Fruit fly (Drosophila melanogaster) whole organism, embryonic: Measurements from ENCODE around the gene CG14960.
A peak's percentile ranks its signal among the peaks of the same experiment; 100 is the strongest.

Experiments
- Atf-2 ChIP-seq: fragments of 200-800 bp; sonication (Bioruptor generic); optimal IDR thresholded peaks from 2 replicates; lab custom pipeline; 2016; ENCODE audit warnings: missing biosample characterization, missing genetic modification characterization
- CG12219 ChIP-seq: fragments of 200-800 bp; sonication (Bioruptor generic); optimal IDR thresholded peaks from 3 replicates; lab custom pipeline; 2018; ENCODE audit warnings: missing biosample characterization, mild to moderate bottlenecking, missing genetic modification characterization
- CG12659 ChIP-seq: fragments of 200-800 bp; sonication (Bioruptor generic); optimal IDR thresholded peaks from 3 replicates; lab custom pipeline; 2017; ENCODE audit warnings: mild to moderate bottlenecking, missing biosample characterization, missing genetic modification reagents, missing genetic modification characterization
- CG13424 ChIP-seq: fragments of 200-800 bp; sonication (Bioruptor generic); optimal IDR thresholded peaks from 2 replicates; lab custom pipeline; 2019; ENCODE audit warnings: missing biosample characterization, mild to moderate bottlenecking, missing genetic modification characterization, moderate library complexity
- CG13624 ChIP-seq: fragments of 200-800 bp; sonication (Bioruptor generic); optimal IDR thresholded peaks from 2 replicates; lab custom pipeline; 2016; ENCODE audit warnings: missing biosample characterization, missing genetic modification characterization
- CG15011 ChIP-seq: fragments of 200-800 bp; sonication (Bioruptor generic); optimal IDR thresholded peaks from 3 replicates; lab custom pipeline; 2018; ENCODE audit warnings: missing biosample characterization, mild to moderate bottlenecking, missing genetic modification characterization
- CG2202 ChIP-seq: fragments of 200-800 bp; sonication (Bioruptor generic); optimal IDR thresholded peaks from 2 replicates; lab custom pipeline; 2018; ENCODE audit warnings: missing biosample characterization, mild to moderate bottlenecking, missing genetic modification characterization
- CG3281 ChIP-seq: fragments of 200-800 bp; sonication (Bioruptor generic); optimal IDR thresholded peaks from 3 replicates; lab custom pipeline; 2017; ENCODE audit warnings: missing biosample characterization, mild to moderate bottlenecking, missing genetic modification characterization
- CG3838 ChIP-seq: fragments of 200-800 bp; sonication (Bioruptor generic); optimal IDR thresholded peaks from 3 replicates; lab custom pipeline; 2016; ENCODE audit warnings: missing biosample characterization, missing genetic modification characterization
- CG4424 ChIP-seq: fragments of 200-800 bp; sonication (Bioruptor generic); optimal IDR thresholded peaks from 3 replicates; lab custom pipeline; 2016; ENCODE audit warnings: missing biosample characterization, missing genetic modification characterization
- CG4617 ChIP-seq: fragments of 200-800 bp; sonication (Bioruptor generic); optimal IDR thresholded peaks from 3 replicates; lab custom pipeline; 2016; ENCODE audit warnings: missing biosample characterization, missing genetic modification characterization, borderline replicate concordance
- CG5953 ChIP-seq: fragments of 200-800 bp; sonication (Bioruptor generic); IDR thresholded peaks from 2 replicates; pipeline ENCODE4 v1.3.6; 2022; ENCODE audit warnings: missing biosample characterization, missing genetic modification characterization
- CG8290 ChIP-seq, 3 experiments: fragments of 200-800 bp; sonication (Bioruptor generic); optimal IDR thresholded peaks; 2 replicates each; lab custom pipeline; 2016 to 2019; ENCODE audit warnings: missing biosample characterization in 3 of 3, missing genetic modification characterization in 3 of 3, mild to moderate bottlenecking in 2 of 3, moderate library complexity in 1 of 3
- CG8359 ChIP-seq: fragments of 200-800 bp; sonication (Bioruptor generic); optimal IDR thresholded peaks from 2 replicates; lab custom pipeline; 2017; ENCODE audit warnings: missing biosample characterization, mild to moderate bottlenecking, missing genetic modification characterization, borderline replicate concordance
- CG9215 ChIP-seq: fragments of 200-800 bp; sonication (Bioruptor generic); IDR thresholded peaks from 2 replicates; pipeline ENCODE4 v1.3.6; 2022; ENCODE audit warnings: missing biosample characterization, missing genetic modification characterization
- D ChIP-seq, 2 experiments: fragments of 200-800 bp in 1 of 2; fragments of >200 bp in 1 of 2; sonication (Bioruptor generic) in 1 of 2; optimal IDR thresholded peaks; 2 replicates in 1 of 2; 3 replicates in 1 of 2; lab custom pipeline; 2017; ENCODE audit warnings: mild to moderate bottlenecking in 1 of 2, missing biosample characterization in 1 of 2, missing genetic modification characterization in 1 of 2, missing genetic modification reagents in 1 of 2
- GATAe ChIP-seq: fragments of 200-800 bp; sonication (Bioruptor generic); conservative IDR thresholded peaks from 2 replicates; pipeline ENCODE4 v1.3.6; 2022; ENCODE audit warnings: missing biosample characterization, missing genetic modification characterization
- Jarid2 ChIP-seq: fragments of 200-800 bp; sonication (Bioruptor generic); optimal IDR thresholded peaks from 3 replicates; lab custom pipeline; 2017; ENCODE audit warnings: mild to moderate bottlenecking, missing biosample characterization, missing genetic modification reagents, missing genetic modification characterization
- NC2β ChIP-seq: fragments of 200-800 bp; sonication (Bioruptor generic); optimal IDR thresholded peaks from 2 replicates; lab custom pipeline; 2016; ENCODE audit warnings: missing biosample characterization, missing genetic modification characterization
- ara ChIP-seq: fragments of 200-800 bp; sonication (Bioruptor generic); IDR thresholded peaks from 2 replicates; pipeline ENCODE4 v1.3.6; 2022; ENCODE audit warnings: missing biosample characterization, missing genetic modification characterization
- dysf ChIP-seq: fragments of 200-800 bp; sonication (Bioruptor generic); IDR thresholded peaks from 3 replicates; pipeline ENCODE4 v1.3.6; 2022; ENCODE audit warnings: missing biosample characterization, missing genetic modification characterization
- exex ChIP-seq: fragments of 200-800 bp; sonication (Bioruptor generic); optimal IDR thresholded peaks from 4 replicates; lab custom pipeline; 2018; ENCODE audit warnings: missing biosample characterization, mild to moderate bottlenecking, missing genetic modification characterization, moderate library complexity
- fd102C ChIP-seq: fragments of 200-800 bp; sonication (Bioruptor generic); optimal IDR thresholded peaks from 2 replicates; lab custom pipeline; 2018; ENCODE audit warnings: missing biosample characterization, mild to moderate bottlenecking, missing genetic modification characterization, moderate library complexity
- fd96Cb ChIP-seq: fragments of 200-800 bp; sonication (Bioruptor generic); optimal IDR thresholded peaks from 2 replicates; lab custom pipeline; 2018; ENCODE audit warnings: missing biosample characterization, mild to moderate bottlenecking, missing genetic modification characterization, moderate library complexity
- fru ChIP-seq: fragments of >200 bp; optimal IDR thresholded peaks from 2 replicates; lab custom pipeline; 2017
- gfzf ChIP-seq: fragments of 200-800 bp; sonication (Bioruptor generic); optimal IDR thresholded peaks from 2 replicates; lab custom pipeline; 2016; ENCODE audit warnings: missing biosample characterization, mild to moderate bottlenecking, missing genetic modification characterization, moderate library complexity
- grau ChIP-seq: fragments of 200-800 bp; optimal IDR thresholded peaks from 3 replicates; lab custom pipeline; 2019; ENCODE audit warnings: missing biosample characterization, mild to moderate bottlenecking, missing genetic modification characterization, moderate library complexity
- kni ChIP-seq: fragments of 200-800 bp; sonication (Bioruptor generic); optimal IDR thresholded peaks from 3 replicates; lab custom pipeline; 2017; ENCODE audit warnings: mild to moderate bottlenecking, missing biosample characterization, missing genetic modification reagents, missing genetic modification characterization
- lola ChIP-seq, 3 experiments: fragments of >200 bp in 2 of 3; fragments of 200-800 bp in 1 of 3; sonication (Bioruptor generic) in 1 of 3; optimal IDR thresholded peaks; 2 replicates each; lab custom pipeline; 2017 to 2019; ENCODE audit warnings: missing biosample characterization in 3 of 3, missing genetic modification characterization in 3 of 3, mild to moderate bottlenecking in 1 of 3, moderate library complexity in 1 of 3
- luna ChIP-seq: fragments of 200-800 bp; sonication (Bioruptor generic); optimal IDR thresholded peaks from 2 replicates; lab custom pipeline; 2016; ENCODE audit warnings: missing biosample characterization, missing genetic modification characterization
- pan ChIP-seq, 4 experiments: fragments of >200 bp in 3 of 4; fragments of 200-800 bp in 1 of 4; sonication (Bioruptor generic) in 1 of 4; optimal IDR thresholded peaks in 3 of 4; IDR thresholded peaks in 1 of 4; 2 replicates each; pipeline versions ENCODE4 v1.3.6 to Lab custom; 2017 to 2022; ENCODE audit warnings: missing biosample characterization in 2 of 4, missing genetic modification characterization in 2 of 4, mixed read lengths in 1 of 4
- run ChIP-seq: fragments of 200-800 bp; sonication (Bioruptor generic); optimal IDR thresholded peaks from 3 replicates; lab custom pipeline; 2018; ENCODE audit warnings: missing biosample characterization, mild to moderate bottlenecking, missing genetic modification characterization
- sd ChIP-seq: fragments of 200-800 bp; sonication (Bioruptor generic); optimal IDR thresholded peaks from 3 replicates; lab custom pipeline; 2018; ENCODE audit warnings: missing biosample characterization, mild to moderate bottlenecking, missing genetic modification characterization, moderate library complexity
- sr ChIP-seq: fragments of 200-800 bp; sonication (Bioruptor generic); IDR thresholded peaks from 3 replicates; pipeline ENCODE4 v1.3.6; 2022; ENCODE audit warnings: missing biosample characterization, missing genetic modification characterization
- ssp ChIP-seq: fragments of 200-800 bp; sonication (Bioruptor generic); IDR thresholded peaks from 2 replicates; pipeline ENCODE4 v1.3.6; 2022; ENCODE audit warnings: missing biosample characterization, missing genetic modification characterization
- sug ChIP-seq: fragments of 200-800 bp; optimal IDR thresholded peaks from 2 replicates; lab custom pipeline; 2019; ENCODE audit warnings: missing biosample characterization, mild to moderate bottlenecking, missing genetic modification characterization, moderate library complexity
- vfl ChIP-seq: fragments of 200-800 bp; sonication (Bioruptor generic); optimal IDR thresholded peaks from 2 replicates; lab custom pipeline; 2016; ENCODE audit warnings: missing biosample characterization, missing genetic modification characterization

The CG14960 gene

dm6 chr3L:3303087-3303526 is 32.3 kb downstream of the CG14960 start, which contains the start of gene CG14968 (continued):
- no peak for TF ChIP-seq pan (optimal IDR thresholded peaks at IDR 0.05; lab: Kevin White, UChicago)
- TF ChIP-seq pan (GFP tag; optimal IDR thresholded peaks at IDR 0.05 in 1 of 2, IDR thresholded peaks at IDR 0.05 in 1 of 2): peak in 1 of 2 experiments; percentile 98
- peak; percentile 74 for TF ChIP-seq vfl (GFP tag; lab: Kevin White, UChicago)
- peak; percentile 75; the same call in 1 of the 2 replicates for TF ChIP-seq GATAe (GFP tag; lab: Robert Waterston, UW)
- peak; percentile 57 for TF ChIP-seq Atf-2 (GFP tag; lab: Kevin White, UChicago)
- TF ChIP-seq ssp (GFP tag; lab: Robert Waterston, UW): peak; percentile 85
- peak; percentile 74 for TF ChIP-seq CG8290 (GFP tag; optimal IDR thresholded peaks at IDR 0.05; lab: Kevin White, UChicago)
- peak in 1 of 2 experiments; percentile 77 for TF ChIP-seq CG8290 (tag; optimal IDR thresholded peaks at IDR 0.05; lab: Kevin White, UChicago)
- peak; percentile 72 for TF ChIP-seq run (tag; lab: Kevin White, UChicago)
- peak; percentile 94 for TF ChIP-seq CG3281
- TF ChIP-seq D (optimal IDR thresholded peaks at IDR 0.05; lab: Kevin White, UChicago): no peak
- peak; percentile 81 for TF ChIP-seq D (GFP tag; optimal IDR thresholded peaks at IDR 0.05; lab: Kevin White, UChicago)
- TF ChIP-seq exex (tag; lab: Kevin White, UChicago): peak; percentile 73
- peak; percentile 54 for TF ChIP-seq luna (GFP tag; lab: Kevin White, UChicago)
- peak; percentile 95 for TF ChIP-seq ara
- TF ChIP-seq CG5953: peak; percentile 91
- peak; percentile 79 for TF ChIP-seq CG13624 (GFP tag; lab: Kevin White, UChicago)
- TF ChIP-seq CG13424 (tag; lab: Kevin White, UChicago): peak; percentile 96
- TF ChIP-seq CG8359 (GFP tag; lab: Kevin White, UChicago): peak; percentile 71
- no peak for TF ChIP-seq fru (lab: Kevin White, UChicago)
- peak; percentile 66 for TF ChIP-seq CG3838 (GFP tag; lab: Kevin White, UChicago)
- TF ChIP-seq fd96Cb (tag; lab: Kevin White, UChicago): peak; percentile 94
- TF ChIP-seq kni (GFP tag; lab: Kevin White, UChicago): peak; percentile 30
- TF ChIP-seq CG4617 (GFP tag; lab: Kevin White, UChicago): peak; percentile 67
- peak; percentile 88 for TF ChIP-seq CG15011 (GFP tag; lab: Kevin White, UChicago)
- peak; percentile 97 for TF ChIP-seq dysf
- TF ChIP-seq CG12219 (GFP tag; lab: Kevin White, UChicago): peak; percentile 77
- peak in 1 of 3 experiments; percentile 86 for TF ChIP-seq lola (GFP tag; optimal IDR thresholded peaks at IDR 0.05; lab: Kevin White, UChicago)
- peak; percentile 76 for TF ChIP-seq sd (tag; lab: Kevin White, UChicago)
- peak; percentile 33 for TF ChIP-seq gfzf (GFP tag; lab: Kevin White, UChicago)
- no peak for TF ChIP-seq NC2β (GFP tag; lab: Kevin White, UChicago)
- peak; percentile 69 for TF ChIP-seq Jarid2
- TF ChIP-seq CG9215 (GFP tag; lab: Robert Waterston, UW): peak; percentile 84
- TF ChIP-seq fd102C (GFP tag; lab: Kevin White, UChicago): no peak
- peak; percentile 95 for TF ChIP-seq CG12659
- TF ChIP-seq sug (tag; lab: Kevin White, UChicago): peak; percentile 88
- peak; percentile 94 for TF ChIP-seq grau
- TF ChIP-seq sr (GFP tag; lab: Robert Waterston, UW): peak; percentile 78
- TF ChIP-seq CG2202 (tag; lab: Kevin White, UChicago): peak; percentile 73
- peak; percentile 93 for TF ChIP-seq CG4424 (GFP tag; lab: Kevin White, UChicago)
